Fruit fly (Drosophila melanogaster) whole organism, pupa: ENCODE measurements around the gene inaF-D.

Experiments
- CG10348 ChIP-seq: fragments of 200-800 bp; sonication (Bioruptor generic); IDR thresholded peaks from 2 replicates; pipeline ENCODE4 v1.3.6; 2022; ENCODE audit warnings: missing biosample characterization, missing genetic modification characterization
- CG12605 ChIP-seq: fragments of 200-800 bp; sonication (Bioruptor generic); IDR thresholded peaks from 2 replicates; pipeline ENCODE4 v1.3.6; 2022; ENCODE audit warnings: missing biosample characterization, missing genetic modification characterization
- CG13204 ChIP-seq: fragments of 200-800 bp; sonication (Bioruptor generic); optimal IDR thresholded peaks from 2 replicates; lab custom pipeline; 2018; ENCODE audit warnings: missing biosample characterization, mild to moderate bottlenecking, missing genetic modification characterization, moderate library complexity
- CG14655 ChIP-seq: fragments of 200-800 bp; sonication (Bioruptor generic); optimal IDR thresholded peaks from 3 replicates; lab custom pipeline; 2017; ENCODE audit warnings: mild to moderate bottlenecking, missing biosample characterization, missing genetic modification reagents, missing genetic modification characterization
- CG15710 ChIP-seq: fragments of 200-800 bp; sonication (Bioruptor generic); optimal IDR thresholded peaks from 2 replicates; lab custom pipeline; 2018; ENCODE audit warnings: missing biosample characterization, mild to moderate bottlenecking, missing genetic modification characterization, moderate library complexity
- CG17806 ChIP-seq: fragments of 200-800 bp; sonication (Bioruptor generic); optimal IDR thresholded peaks from 2 replicates; lab custom pipeline; 2018; ENCODE audit warnings: missing biosample characterization, mild to moderate bottlenecking, missing genetic modification characterization, moderate library complexity
- CG32121 ChIP-seq: fragments of 200-800 bp; sonication (Bioruptor generic); IDR thresholded peaks from 2 replicates; pipeline ENCODE4 v1.3.6; 2022; ENCODE audit warnings: missing biosample characterization, missing genetic modification characterization
- CG34367 ChIP-seq: fragments of 200-800 bp; sonication (Bioruptor generic); optimal IDR thresholded peaks from 2 replicates; lab custom pipeline; 2018; ENCODE audit warnings: missing biosample characterization, mild to moderate bottlenecking, missing genetic modification characterization
- CG4496 ChIP-seq: fragments of 200-800 bp; sonication (Bioruptor generic); IDR thresholded peaks from 3 replicates; pipeline ENCODE4 v1.3.6; 2022; ENCODE audit warnings: missing biosample characterization, missing genetic modification characterization
- CG8159 ChIP-seq: fragments of 200-800 bp; sonication (Bioruptor generic); optimal IDR thresholded peaks from 3 replicates; lab custom pipeline; 2018; ENCODE audit warnings: missing biosample characterization, mild to moderate bottlenecking, missing genetic modification characterization, moderate library complexity
- CG8301 ChIP-seq: fragments of 200-800 bp; sonication (Bioruptor generic); optimal IDR thresholded peaks from 2 replicates; lab custom pipeline; 2018; ENCODE audit warnings: missing biosample characterization, mild to moderate bottlenecking, missing genetic modification characterization
- CG9948 ChIP-seq: fragments of 200-800 bp; sonication (Bioruptor generic); optimal IDR thresholded peaks from 2 replicates; lab custom pipeline; 2018; ENCODE audit warnings: missing biosample characterization, mild to moderate bottlenecking, missing genetic modification characterization, moderate library complexity
- D1 ChIP-seq: fragments of 200-800 bp; sonication (Bioruptor generic); optimal IDR thresholded peaks from 2 replicates; lab custom pipeline; 2018; ENCODE audit warnings: missing biosample characterization, mild to moderate bottlenecking, missing genetic modification characterization, moderate library complexity
- EcR ChIP-seq: fragments of 200-800 bp; sonication (Bioruptor generic); optimal IDR thresholded peaks from 3 replicates; lab custom pipeline; 2019; ENCODE audit warnings: missing biosample characterization, missing genetic modification characterization, mild to moderate bottlenecking, moderate library complexity, missing genetic modification reagents
- Ets98B ChIP-seq: fragments of 200-800 bp; sonication (Bioruptor generic); IDR thresholded peaks from 2 replicates; pipeline ENCODE4 v1.3.6; 2022; ENCODE audit warnings: missing biosample characterization, missing genetic modification characterization
- Pif1A ChIP-seq: fragments of 200-800 bp; sonication (Bioruptor generic); optimal IDR thresholded peaks from 3 replicates; lab custom pipeline; 2016; ENCODE audit warnings: missing biosample characterization, missing genetic modification characterization
- Pif1B ChIP-seq: fragments of 200-800 bp; sonication (Bioruptor generic); optimal IDR thresholded peaks from 3 replicates; lab custom pipeline; 2016; ENCODE audit warnings: missing biosample characterization, missing genetic modification characterization
- Snoo ChIP-seq: fragments of 200-800 bp; sonication (Bioruptor generic); optimal IDR thresholded peaks from 3 replicates; lab custom pipeline; 2017; ENCODE audit warnings: missing biosample characterization, mild to moderate bottlenecking, missing genetic modification characterization, inconsistent platforms
- fd96Ca ChIP-seq: fragments of 200-800 bp; sonication (Bioruptor generic); IDR thresholded peaks from 3 replicates; pipeline ENCODE4 v1.3.6; 2022; ENCODE audit warnings: missing biosample characterization, missing genetic modification characterization
- gl ChIP-seq: fragments of 200-800 bp; sonication (Bioruptor generic); optimal IDR thresholded peaks from 2 replicates; lab custom pipeline; 2018; ENCODE audit warnings: missing biosample characterization, mild to moderate bottlenecking, missing genetic modification characterization
- rn ChIP-seq: fragments of 200-800 bp; sonication (Bioruptor generic); IDR thresholded peaks from 2 replicates; pipeline ENCODE4 v1.3.6; 2022; ENCODE audit warnings: missing biosample characterization, missing genetic modification characterization

The inaF-D gene

DNA sequence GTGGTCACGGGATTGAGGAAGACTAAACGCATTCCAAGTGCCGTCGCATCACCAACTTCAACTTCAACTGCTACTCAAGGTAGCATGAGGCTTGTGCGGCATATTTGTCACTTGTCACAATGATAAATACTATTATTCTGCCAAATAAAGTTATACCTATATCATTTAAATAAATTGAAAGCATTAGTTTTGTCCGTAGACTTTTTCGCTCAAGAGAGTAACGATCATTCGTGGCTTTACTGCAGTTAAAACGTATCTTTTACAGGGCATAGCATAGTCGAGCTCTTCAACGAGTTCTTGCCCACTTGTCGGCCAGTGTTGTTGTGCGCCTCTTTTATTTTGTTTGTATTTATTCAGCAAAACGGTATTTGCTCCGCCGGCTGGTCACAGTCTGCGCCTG, 7.5 kb upstream of the inaF-D start:
- peak; percentile 50 for TF ChIP-seq Ets98B (GFP tag; lab: Robert Waterston, UW)
- peak; percentile 17 for TF ChIP-seq Pif1B (GFP tag; lab: Kevin White, UChicago)
- peak; percentile 74 for TF ChIP-seq CG14655 (GFP tag; lab: Kevin White, UChicago)
- peak; percentile 49; the same call in 2 of the 3 replicates for TF ChIP-seq fd96Ca
- TF ChIP-seq CG17806 (tag; lab: Kevin White, UChicago) = no peak
- TF ChIP-seq CG12605 (GFP tag; lab: Robert Waterston, UW) = no peak
- TF ChIP-seq CG34367 (tag; lab: Kevin White, UChicago) = no peak
- TF ChIP-seq Pif1A (GFP tag; lab: Kevin White, UChicago) = peak; percentile 32
- peak; percentile 54; the same call in 1 of the 3 replicates for TF ChIP-seq CG4496 (GFP tag; lab: Robert Waterston, UW)
- TF ChIP-seq CG8301 = peak; percentile 73

DNA sequence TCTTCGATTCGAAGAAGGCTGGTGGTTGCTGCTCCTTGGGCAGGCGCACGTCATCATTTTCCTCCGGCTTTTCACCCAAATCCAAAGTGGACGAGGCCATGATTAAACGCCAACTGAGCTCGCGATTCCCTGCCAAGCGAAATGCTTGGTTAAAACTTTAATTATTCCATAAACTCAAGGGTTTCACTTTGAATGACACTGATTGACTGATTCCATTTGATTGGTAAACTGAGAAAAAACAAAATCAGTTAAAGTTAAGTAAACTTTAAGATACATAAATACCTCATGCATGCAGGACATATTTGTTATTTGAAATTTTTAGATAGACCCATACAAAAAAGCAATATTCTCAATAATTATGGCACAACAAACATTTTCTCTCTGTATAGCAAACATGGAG, 4.9 kb upstream of the inaF-D start, which contains the start of gene inaF-A:
Gene inaF-A (minus strand): TSS at position 101 of the 400 bp plus-strand sequence.
- no peak for TF ChIP-seq fd96Ca
- TF ChIP-seq CG14655 (GFP tag; lab: Kevin White, UChicago) = peak; percentile 22
- peak; percentile 16 for TF ChIP-seq CG8301

DNA sequence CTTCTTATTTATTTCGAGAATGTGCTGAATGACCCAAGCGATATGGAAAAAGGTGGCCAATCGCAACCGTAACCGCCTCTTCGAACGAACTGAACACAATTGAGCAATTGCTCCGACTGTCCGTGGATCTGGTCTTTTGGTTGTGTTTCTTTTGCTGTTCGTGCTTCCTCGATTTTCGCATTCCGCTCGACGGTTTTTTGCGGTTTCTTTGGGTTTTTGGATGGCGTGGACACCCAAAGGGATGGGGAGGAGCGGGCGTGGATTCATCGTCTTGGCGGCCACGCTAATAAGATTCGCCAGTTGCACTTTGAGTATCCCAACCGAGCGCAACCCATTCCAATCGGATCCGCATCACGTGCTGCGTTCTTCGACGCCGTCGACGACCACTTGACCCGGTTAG, 3.8 kb upstream of the inaF-D start, which contains the start of gene inaF-B:
Gene inaF-B (minus strand): TSS at position 101 of the 400 bp plus-strand sequence.
- no peak for TF ChIP-seq D1 (tag; lab: Kevin White, UChicago)
- no peak for TF ChIP-seq CG14655 (GFP tag; lab: Kevin White, UChicago)
- no peak for TF ChIP-seq CG10348
- no peak for TF ChIP-seq Snoo
- TF ChIP-seq CG17806 (tag; lab: Kevin White, UChicago) = no peak
- TF ChIP-seq CG34367 (tag; lab: Kevin White, UChicago) = no peak
- no peak for TF ChIP-seq EcR (GFP tag; lab: Kevin White, UChicago)
- TF ChIP-seq CG13204 (GFP tag; lab: Kevin White, UChicago) = no peak
- TF ChIP-seq Ets98B (GFP tag; lab: Robert Waterston, UW) = no peak
- TF ChIP-seq rn (GFP tag; lab: Robert Waterston, UW) = no peak
- no peak for TF ChIP-seq gl (tag; lab: Kevin White, UChicago)
- no peak for TF ChIP-seq CG9948 (tag; lab: Kevin White, UChicago)
- TF ChIP-seq Pif1B (GFP tag; lab: Kevin White, UChicago) = no peak
- no peak for TF ChIP-seq CG32121
- no peak for TF ChIP-seq fd96Ca
- TF ChIP-seq CG4496 (GFP tag; lab: Robert Waterston, UW) = no peak
- no peak for TF ChIP-seq CG12605 (GFP tag; lab: Robert Waterston, UW)
- TF ChIP-seq CG15710 (tag; lab: Kevin White, UChicago) = no peak
- no peak for TF ChIP-seq Pif1A (GFP tag; lab: Kevin White, UChicago)
- TF ChIP-seq, all 21 proteins: peak for 0

- TF ChIP-seq CG8159 (no peak), CG9948 (tag; lab: Kevin White, UChicago) (no peak), CG12605 (GFP tag; lab: Robert Waterston, UW) (no peak), CG10348 (no peak), EcR (GFP tag; lab: Kevin White, UChicago) (no peak), CG15710 (tag; lab: Kevin White, UChicago) (no peak), Snoo (no peak), CG17806 (tag; lab: Kevin White, UChicago) (no peak)
Measured at dm6 chrX:11731665-11732064, 2.8 kb upstream of the inaF-D start, which contains the start of gene inaF-C. Gene inaF-C (minus strand): TSS chrX:11731765.

dm6 chrX:11729993-11730392, 1.1 kb upstream of the inaF-D start:
- TF ChIP-seq CG4496 (GFP tag; lab: Robert Waterston, UW) (0 out of 3 replicates have a peak, but pooled peaks have one; percentile 17), CG14655 (GFP tag; lab: Kevin White, UChicago) (no peak), CG8301 (peak; percentile 8), D1 (tag; lab: Kevin White, UChicago) (no peak), Snoo (no peak)

dm6 chrX:11723946-11724345, 5.0 kb downstream of the inaF-D start, which contains the start of gene CG15221:
Gene CG15221 (plus strand): TSS chrX:11724246.
- TF ChIP-seq CG9948 (tag; lab: Kevin White, UChicago) (no peak), CG34367 (tag; lab: Kevin White, UChicago) (no peak), Pif1A (GFP tag; lab: Kevin White, UChicago) (no peak), Ets98B (GFP tag; lab: Robert Waterston, UW) (no peak)

dm6 chrX:11720138-11720537, 8.8 kb downstream of the inaF-D start, which contains the start of gene Tango10:
Gene Tango10 (plus strand): TSS chrX:11720245.
- TF ChIP-seq Ets98B (GFP tag; lab: Robert Waterston, UW) (0 out of 2 replicates have a peak, but pooled peaks have one; percentile 24), CG32121 (peak; percentile 40; the same call in 1 of the 2 replicates), CG17806 (tag; lab: Kevin White, UChicago) (peak; percentile 13), fd96Ca (peak; percentile 53; the same call in 1 of the 3 replicates), CG15710 (tag; lab: Kevin White, UChicago) (peak; percentile 38), CG34367 (tag; lab: Kevin White, UChicago) (no peak), CG8159 (no peak), rn (GFP tag; lab: Robert Waterston, UW) (no peak)
- TF ChIP-seq, all 21 proteins: peak for 5
